Worm (Caenorhabditis elegans) whole organism, L1 larva: ENCODE data around the gene col-110.

ENCODE experiments used
- aha-1 ChIP-seq: fragments of 150-350 bp; optimal IDR thresholded peaks from 2 replicates; lab custom pipeline; 2014; ENCODE audit warnings: missing biosample characterization, missing genetic modification characterization
- ceh-63 ChIP-seq: fragments of 200-800 bp; sonication (Bioruptor generic); optimal IDR thresholded peaks from 2 replicates; lab custom pipeline; 2018; ENCODE audit warnings: mild to moderate bottlenecking, missing genetic modification characterization, missing compliant biosample characterization
- ceh-8 ChIP-seq: fragments of 200-800 bp; sonication (Bioruptor generic); optimal IDR thresholded peaks from 2 replicates; lab custom pipeline; 2018; ENCODE audit warnings: mild to moderate bottlenecking, missing genetic modification characterization, moderate library complexity, missing compliant biosample characterization
- ceh-82 ChIP-seq, 3 experiments: fragments of 150-350 bp in 1 of 3; sonication (generic microtip) in 2 of 3; optimal IDR thresholded peaks; 2 replicates each; lab custom pipeline; 2014 to 2017; ENCODE audit warnings: missing biosample characterization in 3 of 3, missing genetic modification characterization in 3 of 3
- ceh-88 ChIP-seq: fragments of 200-800 bp; sonication (Bioruptor generic); IDR thresholded peaks from 2 replicates; pipeline ENCODE4 v1.3.6; 2022; ENCODE audit warnings: missing genetic modification characterization, missing compliant biosample characterization
- dsc-1 ChIP-seq: sonication (generic microtip); optimal IDR thresholded peaks from 2 replicates; lab custom pipeline; 2016; ENCODE audit warnings: mild to moderate bottlenecking, missing genetic modification characterization, missing compliant biosample characterization
- efl-1 ChIP-seq, 4 experiments: fragments of 150-350 bp; optimal IDR thresholded peaks in 3 of 4; peaks in 1 of 4; 1 replicate in 1 of 4; 2 replicates in 3 of 4; lab custom pipeline; 2014; ENCODE audit warnings: missing biosample characterization in 2 of 4, missing genetic modification characterization in 2 of 4, missing genetic modification reagents in 2 of 4
- efl-3 ChIP-seq: fragments of 200-800 bp; sonication (Bioruptor generic); optimal IDR thresholded peaks from 2 replicates; lab custom pipeline; 2018; ENCODE audit warnings: mild to moderate bottlenecking, missing genetic modification characterization, missing compliant biosample characterization
- egl-13 ChIP-seq: sonication (generic microtip); optimal IDR thresholded peaks from 2 replicates; lab custom pipeline; 2016; ENCODE audit warnings: missing genotype, missing genetic modification reagents, missing genetic modification characterization, missing compliant biosample characterization
- egl-27 ChIP-seq, 2 experiments: fragments of 150-350 bp in 1 of 2; sonication (generic microtip); optimal IDR thresholded peaks; 3 replicates each; lab custom pipeline; 2017 to 2018; ENCODE audit warnings: missing biosample characterization in 2 of 2, missing genetic modification characterization in 2 of 2, missing genetic modification reagents in 2 of 2
- fkh-10 ChIP-seq: sonication (generic microtip); optimal IDR thresholded peaks from 2 replicates; lab custom pipeline; 2017; ENCODE audit warnings: missing biosample characterization, missing genetic modification reagents, missing genetic modification characterization
- fkh-4 ChIP-seq: sonication (generic microtip); optimal IDR thresholded peaks from 2 replicates; lab custom pipeline; 2016; ENCODE audit warnings: missing compliant biosample characterization, missing genetic modification characterization, borderline replicate concordance
- fkh-8 ChIP-seq: sonication (generic microtip); optimal IDR thresholded peaks from 2 replicates; lab custom pipeline; 2016; ENCODE audit warnings: mild to moderate bottlenecking, missing genetic modification characterization, missing compliant biosample characterization
- fos-1 ChIP-seq: fragments of 150-350 bp; optimal IDR thresholded peaks from 2 replicates; lab custom pipeline; 2014; ENCODE audit warnings: missing biosample characterization, missing genetic modification characterization
- irx-1 ChIP-seq: sonication (generic microtip); optimal IDR thresholded peaks from 2 replicates; lab custom pipeline; 2016; ENCODE audit warnings: missing genetic modification characterization, missing compliant biosample characterization
- isw-1 ChIP-seq: fragments of 200-800 bp; sonication (Bioruptor generic); IDR thresholded peaks from 2 replicates; pipeline ENCODE4 v1.3.6; 2022; ENCODE audit warnings: missing genetic modification characterization, missing compliant biosample characterization
- lin-13 ChIP-seq: fragments of 150-350 bp; optimal IDR thresholded peaks from 2 replicates; lab custom pipeline; 2014; ENCODE audit warnings: missing biosample characterization, missing genetic modification reagents, missing genetic modification characterization
- lin-14 ChIP-seq: fragments of 200-800 bp; sonication (Bioruptor generic); optimal IDR thresholded peaks from 2 replicates; lab custom pipeline; 2018; ENCODE audit warnings: mild to moderate bottlenecking, missing genetic modification characterization, moderate library complexity, missing compliant biosample characterization
- lin-39 ChIP-seq: fragments of 150-350 bp; optimal IDR thresholded peaks from 2 replicates; lab custom pipeline; 2014; ENCODE audit warnings: missing biosample characterization, missing genetic modification reagents, missing genetic modification characterization
- mab-9 ChIP-seq: fragments of 200-800 bp; sonication (Bioruptor generic); IDR thresholded peaks from 2 replicates; pipeline ENCODE4 v1.3.6; 2022; ENCODE audit warnings: missing genetic modification reagents, missing genetic modification characterization, missing compliant biosample characterization
- mep-1 ChIP-seq: fragments of 150-350 bp; optimal IDR thresholded peaks from 2 replicates; lab custom pipeline; 2014; ENCODE audit warnings: missing biosample characterization, missing genetic modification characterization
- nhr-12 ChIP-seq: sonication (generic microtip); optimal IDR thresholded peaks from 2 replicates; lab custom pipeline; 2017; ENCODE audit warnings: missing biosample characterization, missing genetic modification characterization
- nhr-19 ChIP-seq: fragments of 200-800 bp; sonication (Bioruptor generic); conservative IDR thresholded peaks from 2 replicates; pipeline ENCODE4 v1.3.6; 2022; ENCODE audit warnings: missing genetic modification characterization, missing compliant biosample characterization
- nhr-20 ChIP-seq: sonication (generic microtip); optimal IDR thresholded peaks from 2 replicates; lab custom pipeline; 2016; ENCODE audit warnings: mild to moderate bottlenecking, missing genetic modification characterization, missing compliant biosample characterization
- nhr-28 ChIP-seq: fragments of 150-350 bp; optimal IDR thresholded peaks from 2 replicates; lab custom pipeline; 2014; ENCODE audit warnings: missing biosample characterization, missing genetic modification characterization
- nhr-47 ChIP-seq: sonication (generic microtip); optimal IDR thresholded peaks from 2 replicates; lab custom pipeline; 2016; ENCODE audit warnings: mild to moderate bottlenecking, missing genetic modification characterization, moderate library complexity, missing compliant biosample characterization
- nhr-71 ChIP-seq: sonication (generic microtip); optimal IDR thresholded peaks from 2 replicates; lab custom pipeline; 2016; ENCODE audit warnings: mild to moderate bottlenecking, missing genetic modification characterization, moderate library complexity, missing compliant biosample characterization
- nhr-76 ChIP-seq: sonication (generic microtip); optimal IDR thresholded peaks from 2 replicates; lab custom pipeline; 2017; ENCODE audit warnings: missing biosample characterization, missing genetic modification characterization
- nhr-85 ChIP-seq: sonication (generic microtip); peaks from one replicate; lab custom pipeline; 2016; ENCODE audit warnings: missing genetic modification characterization, inconsistent platforms, missing compliant biosample characterization
- nhr-90 ChIP-seq: sonication (generic microtip); optimal IDR thresholded peaks from 2 replicates; lab custom pipeline; 2016; ENCODE audit warnings: mild to moderate bottlenecking, missing genetic modification characterization, missing compliant biosample characterization; ENCODE audit not compliant: poor library complexity
- pax-3 ChIP-seq: fragments of 200-800 bp; sonication (Bioruptor generic); optimal IDR thresholded peaks from 2 replicates; lab custom pipeline; 2018; ENCODE audit warnings: mild to moderate bottlenecking, missing genetic modification characterization, moderate library complexity, missing compliant biosample characterization
- pqm-1 ChIP-seq: sonication (generic microtip); optimal IDR thresholded peaks from 3 replicates; lab custom pipeline; 2017; ENCODE audit warnings: missing biosample characterization, missing genetic modification characterization
- skn-1 ChIP-seq: fragments of 150-350 bp; optimal IDR thresholded peaks from 2 replicates; lab custom pipeline; 2014; ENCODE audit warnings: missing biosample characterization, missing genetic modification characterization
- sptf-1 ChIP-seq: fragments of 150-350 bp; optimal IDR thresholded peaks from 2 replicates; lab custom pipeline; 2014; ENCODE audit warnings: missing biosample characterization, missing genetic modification characterization
- sup-37 ChIP-seq: fragments of 200-800 bp; sonication (Bioruptor generic); optimal IDR thresholded peaks from 2 replicates; lab custom pipeline; 2018; ENCODE audit warnings: mild to moderate bottlenecking, missing genetic modification characterization, missing compliant biosample characterization
- swsn-7 ChIP-seq: sonication (generic microtip); optimal IDR thresholded peaks from 2 replicates; lab custom pipeline; 2016; ENCODE audit warnings: missing genetic modification characterization, missing compliant biosample characterization
- tbx-2 ChIP-seq: sonication (generic microtip); optimal IDR thresholded peaks from 2 replicates; lab custom pipeline; 2016; ENCODE audit warnings: missing genetic modification characterization, missing compliant biosample characterization
- tlp-1 ChIP-seq: fragments of 150-350 bp; optimal IDR thresholded peaks from 2 replicates; lab custom pipeline; 2014; ENCODE audit warnings: missing biosample characterization, missing genetic modification characterization
- unc-130 ChIP-seq: fragments of 150-350 bp; optimal IDR thresholded peaks from 2 replicates; lab custom pipeline; 2017; ENCODE audit warnings: missing biosample characterization, missing genetic modification characterization, inconsistent platforms
- unc-30 ChIP-seq: sonication (generic microtip); optimal IDR thresholded peaks from 2 replicates; lab custom pipeline; 2017; ENCODE audit warnings: missing biosample characterization, missing genetic modification characterization
- unc-62 ChIP-seq: fragments of 150-350 bp; optimal IDR thresholded peaks from 2 replicates; lab custom pipeline; 2014; ENCODE audit warnings: missing biosample characterization, missing genetic modification reagents, missing genetic modification characterization
- unc-98 ChIP-seq: fragments of 200-800 bp; sonication (Bioruptor generic); IDR thresholded peaks from 2 replicates; pipeline ENCODE4 v1.3.6; 2022; ENCODE audit warnings: missing genetic modification characterization, missing compliant biosample characterization
- xbp-1 ChIP-seq: sonication (generic microtip); optimal IDR thresholded peaks from 2 replicates; lab custom pipeline; 2016; ENCODE audit warnings: missing genetic modification characterization, missing compliant biosample characterization
- zip-4 ChIP-seq: fragments of 200-800 bp; sonication (Bioruptor generic); optimal IDR thresholded peaks from 2 replicates; lab custom pipeline; 2018; ENCODE audit warnings: mild to moderate bottlenecking, missing genetic modification characterization, moderate library complexity, missing compliant biosample characterization

The col-110 gene

ce11 chrIV:4574051-4574450, 35.4 kb downstream of the col-110 start:
- TF ChIP-seq ceh-8 (GFP tag; lab: Kevin White, UChicago) (peak; percentile 9), ceh-82 (tag; optimal IDR thresholded peaks at IDR 0.05; lab: Kevin White, UChicago) (peak in 1 of 3 experiments; percentile 26), lin-14 (GFP tag; lab: Kevin White, UChicago) (peak; percentile 52), nhr-47 (tag; lab: Kevin White, UChicago) (peak; percentile 6), nhr-90 (no peak)
- TF ChIP-seq, all 84 proteins: peak for 4

DNA sequence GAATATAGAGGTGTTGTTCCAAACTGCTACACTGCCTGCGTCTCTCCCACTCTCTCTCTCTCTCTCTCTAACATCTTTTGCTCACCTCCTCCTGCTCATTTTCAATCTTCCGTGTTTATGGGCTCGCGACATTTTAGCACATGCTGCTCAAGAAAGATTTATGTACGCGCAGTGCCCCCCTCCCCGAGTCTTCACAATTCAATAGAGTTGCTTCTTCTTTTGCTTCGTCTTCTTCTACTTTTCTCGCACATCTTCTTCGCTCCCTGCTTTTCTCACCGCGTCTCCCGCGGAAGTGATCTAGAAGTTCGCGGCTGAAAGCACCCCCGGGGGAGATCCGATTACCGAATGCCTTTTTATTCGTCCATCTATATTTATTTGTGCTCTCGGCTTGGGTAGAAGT, 38.9 kb downstream of the col-110 start:
- TF ChIP-seq tlp-1 (tag; lab: Kevin White, UChicago) (no peak), nhr-20 (tag; lab: Kevin White, UChicago) (no peak), efl-3 (GFP tag; lab: Kevin White, UChicago) (no peak), unc-130 (no peak), ceh-63 (GFP tag; lab: Kevin White, UChicago) (no peak), tbx-2 (no peak), sup-37 (no peak), egl-27 (tag; optimal IDR thresholded peaks at IDR 0.05; lab: Kevin White, UChicago) (no peak), egl-13 (tag; lab: Kevin White, UChicago) (no peak), sptf-1 (tag; lab: Kevin White, UChicago) (no peak), nhr-76 (tag; lab: Kevin White, UChicago) (no peak), efl-1 (optimal IDR thresholded peaks at IDR 0.05; lab: Kevin White, UChicago) (no peak), efl-1 (GFP tag; optimal IDR thresholded peaks at IDR 0.05 in 1 of 2; lab: Kevin White, UChicago) (peak in 1 of 2 experiments; percentile 2), lin-39 (tag; lab: Kevin White, UChicago) (no peak), mab-9 (GFP tag; lab: Robert Waterston, UW) (no peak), mep-1 (tag; lab: Kevin White, UChicago) (no peak), nhr-71 (peak; percentile 24), aha-1 (tag; lab: Kevin White, UChicago) (no peak), swsn-7 (tag; lab: Kevin White, UChicago) (no peak), unc-30 (tag; lab: Kevin White, UChicago) (no peak), irx-1 (peak; percentile 9), nhr-12 (tag; lab: Kevin White, UChicago) (no peak), isw-1 (GFP tag; lab: Robert Waterston, UW) (no peak), nhr-19 (GFP tag; lab: Robert Waterston, UW) (no peak), pqm-1 (tag; lab: Kevin White, UChicago) (no peak), fkh-10 (GFP tag; lab: Kevin White, UChicago) (peak; percentile 77), nhr-47 (tag; lab: Kevin White, UChicago) (peak; percentile 27), lin-13 (peak; percentile 9), pax-3 (tag; lab: Kevin White, UChicago) (no peak), skn-1 (tag; lab: Kevin White, UChicago) (no peak), unc-62 (no peak), fos-1 (tag; lab: Kevin White, UChicago) (no peak), unc-98 (GFP tag; lab: Robert Waterston, UW) (no peak), dsc-1 (tag; lab: Kevin White, UChicago) (no peak), fkh-8 (tag; lab: Kevin White, UChicago) (peak; percentile 64), nhr-90 (no peak), nhr-85 (no peak), lin-14 (GFP tag; lab: Kevin White, UChicago) (peak; percentile 79), ceh-88 (GFP tag; lab: Robert Waterston, UW) (no peak), fkh-4 (no peak), zip-4 (GFP tag; lab: Kevin White, UChicago) (no peak), nhr-28 (tag; lab: Kevin White, UChicago) (no peak), xbp-1 (tag; lab: Kevin White, UChicago) (no peak)
